Worm (Caenorhabditis elegans): ENCODE measurements around the gene C01G10.17.

DNA sequence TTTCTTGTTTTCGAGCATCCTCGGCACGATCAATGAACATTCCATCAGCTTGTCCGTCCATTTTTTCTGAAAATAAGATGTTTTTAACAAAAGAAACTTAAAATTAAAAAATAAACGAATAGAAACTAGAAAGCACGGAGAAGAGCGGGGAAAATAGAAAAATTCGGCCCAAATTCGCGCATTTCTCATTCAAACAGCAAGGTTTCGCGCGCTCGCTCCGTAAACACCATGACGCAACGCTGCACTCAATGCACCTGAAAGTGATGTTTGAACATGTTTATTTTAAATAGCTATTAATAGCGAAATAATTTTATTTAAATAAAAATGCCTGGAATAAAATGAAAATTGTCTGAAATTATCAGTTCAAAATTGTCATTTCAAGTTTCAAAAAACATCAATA, 31.0 kb upstream of the C01G10.17 start, which contains the start of the genes mcm-3 and C25D7.15:
- TF ChIP-seq cog-1 (tag; optimal IDR thresholded peaks at IDR 0.05) = no peak
- TF ChIP-seq tab-1 (GFP tag; IDR thresholded peaks at IDR 0.05) = no peak
- TF ChIP-seq ztf-29 (GFP tag; IDR thresholded peaks at IDR 0.05) = no peak
- no peak for TF ChIP-seq klf-2 (GFP tag; conservative IDR thresholded peaks at IDR 0.05)
- TF ChIP-seq ztf-23 (GFP tag; IDR thresholded peaks at IDR 0.05) = no peak
- TF ChIP-seq med-1 (GFP tag; optimal IDR thresholded peaks at IDR 0.05; ENCODE audit: insufficient read depth) = no peak
- no peak for TF ChIP-seq ref-1 (GFP tag; conservative IDR thresholded peaks at IDR 0.05)
- TF ChIP-seq flt-1 (GFP tag; IDR thresholded peaks at IDR 0.05) = no peak
